Fruit fly (Drosophila melanogaster) whole organism, adult: Measurements from ENCODE around the gene LysP.

Source experiments
- CG14711 ChIP-seq: fragments of 200-800 bp; sonication (Bioruptor generic); optimal IDR thresholded peaks from 2 replicates; lab custom pipeline; 2018; ENCODE audit warnings: missing biosample characterization, mild to moderate bottlenecking, missing genetic modification characterization, moderate library complexity
- CG1620 ChIP-seq: fragments of 200-800 bp; sonication (Bioruptor generic); optimal IDR thresholded peaks from 2 replicates; lab custom pipeline; 2016; ENCODE audit warnings: missing biosample characterization, missing genetic modification characterization
- CG33017 ChIP-seq: fragments of 200-800 bp; sonication (Bioruptor generic); optimal IDR thresholded peaks from 2 replicates; lab custom pipeline; 2018; ENCODE audit warnings: missing biosample characterization, mild to moderate bottlenecking, missing genetic modification characterization, moderate library complexity
- Clk ChIP-seq: fragments of 200-800 bp; sonication (Bioruptor generic); optimal IDR thresholded peaks from 2 replicates; lab custom pipeline; 2017; ENCODE audit warnings: missing biosample characterization, missing genetic modification characterization

dm6 chr3L:1212113-1212512 lies 6.4 kb downstream of the LysP start:
- TF ChIP-seq CG14711 (tag; lab: Kevin White, UChicago) (no peak), Clk (GFP tag; lab: Kevin White, UChicago) (no peak), CG1620 (GFP tag; lab: Kevin White, UChicago) (no peak), CG33017 (tag; lab: Kevin White, UChicago) (no peak)
